Fruit fly (Drosophila melanogaster): ENCODE data around the gene CG15286.

CG15286 gene

DNA sequence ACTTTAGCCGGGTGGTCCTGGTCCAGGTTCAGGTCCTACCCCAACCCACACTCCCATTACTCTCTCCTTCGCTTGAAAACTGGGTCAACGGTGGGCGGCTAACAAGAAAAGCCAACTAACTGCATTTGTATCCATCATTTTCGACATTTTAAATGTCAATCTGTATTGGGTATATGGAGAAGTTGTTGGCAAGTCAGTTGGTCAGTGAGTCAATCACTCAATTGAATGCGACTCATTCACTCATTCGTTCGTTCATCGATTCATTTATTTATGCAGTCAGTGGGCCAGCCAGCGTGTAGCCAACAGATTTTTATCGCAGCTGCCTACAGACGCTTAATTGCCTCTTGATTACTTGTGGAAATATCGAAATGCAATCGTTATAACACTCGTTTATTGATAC, 21.3 kb upstream of the CG15286 start:
- no peak for TF ChIP-seq toe (GFP tag; optimal IDR thresholded peaks at IDR 0.05)
- TF ChIP-seq CG7101 (tag; optimal IDR thresholded peaks at IDR 0.05) = no peak
- TF ChIP-seq cnc (optimal IDR thresholded peaks at IDR 0.05) = no peak
- no peak for TF ChIP-seq tj (GFP tag; optimal IDR thresholded peaks at IDR 0.05)
- TF ChIP-seq Mnt (GFP tag; optimal IDR thresholded peaks at IDR 0.05) = no peak
- TF ChIP-seq CG11617 (GFP tag; optimal IDR thresholded peaks at IDR 0.05) = no peak
- TF ChIP-seq Hr96 (GFP tag; optimal IDR thresholded peaks at IDR 0.05) = no peak
- no peak for TF ChIP-seq cic (GFP tag; optimal IDR thresholded peaks at IDR 0.05)
- TF ChIP-seq CG7045 (GFP tag; optimal IDR thresholded peaks at IDR 0.05) = no peak
- no peak for TF ChIP-seq CG33017 (tag; optimal IDR thresholded peaks at IDR 0.05)
- no peak for TF ChIP-seq CG1620 (GFP tag; optimal IDR thresholded peaks at IDR 0.05)
- no peak for TF ChIP-seq bab1 (GFP tag; optimal IDR thresholded peaks at IDR 0.05)

DNA sequence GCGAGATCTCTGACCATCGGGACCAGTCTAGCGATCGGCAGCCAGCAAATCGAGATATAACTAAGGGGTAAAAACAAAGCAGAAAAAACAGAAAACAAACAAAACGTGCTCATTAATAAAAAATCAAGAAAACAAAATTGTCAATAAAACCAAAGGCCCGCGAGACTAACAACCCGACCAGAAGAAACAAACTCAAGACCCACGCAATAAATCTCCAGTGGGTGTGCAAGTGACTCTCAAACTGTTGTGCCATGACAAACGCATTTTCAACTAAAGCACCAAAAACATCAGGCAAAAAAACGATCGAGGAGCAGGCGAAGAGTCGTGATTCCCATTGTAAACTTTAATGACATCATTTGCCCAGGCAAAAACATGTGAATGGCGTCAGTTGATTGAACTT, 20.0 kb upstream of the CG15286 start:
- TF ChIP-seq CG12768 (GFP tag; optimal IDR thresholded peaks at IDR 0.05) (no peak), ovo (GFP tag; optimal IDR thresholded peaks at IDR 0.05) (no peak), cic (GFP tag; optimal IDR thresholded peaks at IDR 0.05) (no peak), CG11617 (GFP tag; optimal IDR thresholded peaks at IDR 0.05) (no peak), CG5204 (GFP tag; optimal IDR thresholded peaks at IDR 0.05) (no peak)

DNA sequence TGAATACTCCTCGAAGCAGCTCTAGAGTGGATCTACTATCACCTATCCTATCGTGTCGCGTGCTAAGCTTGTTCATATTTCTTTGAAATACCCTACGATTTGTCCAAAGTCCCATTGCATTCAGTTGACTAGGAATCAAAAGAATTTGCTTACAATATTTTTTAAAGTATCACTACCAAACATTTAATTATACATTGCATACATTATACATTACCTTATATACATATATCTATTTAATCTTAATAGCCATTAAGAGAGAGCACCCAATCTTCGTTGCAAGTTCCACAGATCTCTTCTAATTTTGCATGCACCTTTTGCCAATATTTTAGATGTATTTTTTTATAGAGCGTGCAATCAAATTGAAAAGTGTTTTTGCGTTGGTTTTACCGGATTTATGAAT, 19.4 kb upstream of the CG15286 start:
- no peak for TF ChIP-seq Mnt (GFP tag; optimal IDR thresholded peaks at IDR 0.05)
- no peak for TF ChIP-seq CG7045 (GFP tag; optimal IDR thresholded peaks at IDR 0.05)

DNA sequence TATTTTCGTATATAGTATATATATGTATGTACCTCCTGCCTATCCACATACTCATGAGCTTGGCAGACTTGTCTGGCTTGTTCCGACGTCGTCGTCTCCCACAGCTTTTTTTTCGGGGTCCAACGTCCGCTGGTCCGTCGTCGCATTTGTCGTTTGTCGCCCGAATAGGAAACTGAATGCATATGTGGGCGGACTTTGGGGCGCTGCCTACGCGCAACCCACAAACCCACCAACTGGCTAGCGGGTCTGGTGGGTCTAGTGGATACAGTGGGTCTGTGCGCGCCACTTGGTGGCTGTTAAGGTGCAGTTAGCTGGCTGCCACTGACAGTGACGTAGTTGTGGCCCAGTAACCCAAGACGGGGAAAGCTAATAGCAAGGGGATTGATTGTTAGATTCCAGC, 19.0 kb upstream of the CG15286 start:
- TF ChIP-seq CG7045 (GFP tag; optimal IDR thresholded peaks at IDR 0.05) = no peak
- TF ChIP-seq Mnt (GFP tag; optimal IDR thresholded peaks at IDR 0.05) = no peak
- no peak for TF ChIP-seq CG7101 (tag; optimal IDR thresholded peaks at IDR 0.05)
- no peak for TF ChIP-seq Clk (GFP tag; optimal IDR thresholded peaks at IDR 0.05)

DNA sequence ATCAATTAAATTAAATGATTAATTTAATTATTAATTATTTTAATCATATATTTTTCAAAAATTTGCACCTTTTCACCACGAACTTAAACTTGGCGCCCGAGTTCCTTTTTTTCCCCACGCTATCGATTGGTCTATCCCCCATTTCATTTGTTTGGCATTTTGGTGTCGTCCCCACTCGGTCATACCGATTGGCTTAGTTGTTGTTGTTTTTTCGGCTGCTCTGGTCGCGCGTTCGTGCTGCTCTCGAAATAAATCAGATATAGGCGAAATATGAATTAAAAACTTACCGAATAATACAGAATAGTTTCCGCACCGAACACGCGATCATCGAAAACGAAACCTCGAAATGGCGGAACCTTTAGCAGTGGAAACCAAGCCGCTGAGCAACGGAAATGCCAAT, 4.1 kb upstream of the CG15286 start, which contains the start of gene CG33090:
CG33090 (plus strand) TSS at position 194 of the 400 bp plus-strand sequence.
- TF ChIP-seq CG14711 (tag; optimal IDR thresholded peaks at IDR 0.05) = no peak
- TF ChIP-seq CG7045 (GFP tag; optimal IDR thresholded peaks at IDR 0.05) = no peak
- TF ChIP-seq CG5204 (GFP tag; optimal IDR thresholded peaks at IDR 0.05) = no peak
- TF ChIP-seq cic (GFP tag; optimal IDR thresholded peaks at IDR 0.05) = no peak
- no peak for TF ChIP-seq kay (GFP tag; ENCODE audit: borderline replicate concordance)
- TF ChIP-seq pad (GFP tag; optimal IDR thresholded peaks at IDR 0.05) = no peak

DNA sequence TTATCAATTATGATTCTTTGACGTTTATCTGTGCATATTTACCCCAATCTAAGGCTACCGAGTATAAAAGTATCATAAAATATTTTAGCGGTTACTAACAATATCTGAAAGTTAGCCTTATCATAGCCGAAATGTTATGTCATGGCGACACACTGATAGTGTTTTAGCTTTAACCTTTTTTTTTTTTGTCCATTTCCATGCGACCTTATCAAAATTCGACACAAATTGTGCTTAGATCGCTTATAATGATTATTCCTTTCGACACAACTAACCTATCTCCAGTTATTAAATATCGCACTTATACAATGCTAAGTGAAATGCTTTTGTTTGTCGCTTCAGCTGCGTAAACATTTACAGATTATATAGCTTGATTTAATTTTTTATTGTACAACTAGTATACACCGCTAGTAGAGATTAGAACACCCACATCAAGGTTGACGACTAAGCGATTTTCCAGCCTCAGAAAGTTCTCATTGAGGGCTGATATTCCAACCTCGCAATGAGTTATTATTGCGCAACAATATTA, 1.7 kb upstream of the CG15286 start:
- TF ChIP-seq CG33017 (tag; optimal IDR thresholded peaks at IDR 0.05) = peak; percentile 62
- TF ChIP-seq CG7045 (GFP tag; optimal IDR thresholded peaks at IDR 0.05) = peak; percentile 39
- TF ChIP-seq CG7101 (tag; optimal IDR thresholded peaks at IDR 0.05) = peak; percentile 43
- peak; percentile 75 for TF ChIP-seq kay (GFP tag; ENCODE audit: borderline replicate concordance)
- peak; percentile 10 for TF ChIP-seq CG12768 (GFP tag; optimal IDR thresholded peaks at IDR 0.05)
- peak; percentile 38 for TF ChIP-seq cic (GFP tag; optimal IDR thresholded peaks at IDR 0.05)
- no peak for TF ChIP-seq ovo (GFP tag; optimal IDR thresholded peaks at IDR 0.05)
- no peak for TF ChIP-seq Hr96 (GFP tag; optimal IDR thresholded peaks at IDR 0.05)

DNA sequence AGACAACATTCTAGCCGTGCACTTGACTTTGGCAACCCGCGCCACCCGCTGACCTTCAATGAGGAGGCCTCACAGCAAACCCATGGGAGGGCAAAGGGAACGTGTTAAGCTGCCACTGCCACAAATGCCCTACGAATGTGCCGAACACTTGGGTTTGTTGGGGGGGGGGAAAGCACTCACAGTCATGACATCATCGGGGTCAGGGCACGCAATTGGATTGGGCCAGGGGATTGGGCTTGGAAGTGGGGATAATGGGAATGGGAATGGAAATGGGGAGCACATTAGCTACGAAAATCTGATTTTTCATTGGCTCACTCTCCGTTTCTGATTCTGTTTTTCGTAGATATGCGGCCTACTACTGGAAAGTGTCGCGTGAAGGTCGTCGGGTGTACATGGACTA, 2.9 kb downstream of the CG15286 start:
- TF ChIP-seq CG5204 (GFP tag; optimal IDR thresholded peaks at IDR 0.05) = no peak
- TF ChIP-seq CG33017 (tag; optimal IDR thresholded peaks at IDR 0.05) = no peak
- TF ChIP-seq kay (GFP tag; ENCODE audit: borderline replicate concordance) = no peak
- TF ChIP-seq Crg-1 (GFP tag; optimal IDR thresholded peaks at IDR 0.05) = no peak
- no peak for TF ChIP-seq CG7045 (GFP tag; optimal IDR thresholded peaks at IDR 0.05)
- no peak for TF ChIP-seq CG1620 (GFP tag; optimal IDR thresholded peaks at IDR 0.05)
- TF ChIP-seq tj (GFP tag; optimal IDR thresholded peaks at IDR 0.05) = no peak
- no peak for TF ChIP-seq CG12768 (GFP tag; optimal IDR thresholded peaks at IDR 0.05)

DNA sequence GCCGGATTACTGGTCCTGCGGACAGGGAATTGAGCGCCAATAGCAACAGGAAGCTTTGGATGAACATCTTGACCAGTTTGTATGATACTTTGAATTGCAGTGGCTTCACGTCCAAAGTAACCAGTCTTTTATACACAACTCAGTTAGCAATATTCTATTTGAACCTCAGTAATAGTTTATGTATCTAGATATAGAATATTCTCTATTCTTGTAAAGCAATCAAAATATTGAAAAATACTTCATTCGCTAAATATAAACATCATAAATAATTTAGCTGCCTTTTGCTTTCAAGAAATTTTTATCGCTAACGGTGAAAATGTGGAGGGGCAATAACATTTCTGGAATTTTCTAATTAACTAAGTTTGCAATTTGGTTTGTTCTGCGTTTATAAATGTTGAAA, 8.5 kb downstream of the CG15286 start, which contains the start of gene Send2:
Send2 (minus strand) TSS at position 101 of the 400 bp plus-strand sequence.
- TF ChIP-seq toe (GFP tag; optimal IDR thresholded peaks at IDR 0.05) = no peak
- TF ChIP-seq CG11617 (GFP tag; optimal IDR thresholded peaks at IDR 0.05) = no peak
- TF ChIP-seq Clk (GFP tag; optimal IDR thresholded peaks at IDR 0.05) = no peak
- no peak for TF ChIP-seq cic (GFP tag; optimal IDR thresholded peaks at IDR 0.05)
- no peak for TF ChIP-seq kay (GFP tag; ENCODE audit: borderline replicate concordance)
- no peak for TF ChIP-seq CG12768 (GFP tag; optimal IDR thresholded peaks at IDR 0.05)
- no peak for TF ChIP-seq CG14711 (tag; optimal IDR thresholded peaks at IDR 0.05)
- TF ChIP-seq cnc (optimal IDR thresholded peaks at IDR 0.05) = no peak
- TF ChIP-seq ovo (GFP tag; optimal IDR thresholded peaks at IDR 0.05) = no peak
